Worm (Caenorhabditis elegans) whole organism, L4 larva: ENCODE results near the gene F01D5.3.

Experiments used
- F44E2.7 ChIP-seq: fragments of 200-800 bp; sonication (Bioruptor generic); IDR thresholded peaks from 2 replicates; pipeline ENCODE4 v2.1.2; 2022; ENCODE audit warnings: missing genetic modification characterization, missing compliant biosample characterization
- F49E8.2 ChIP-seq: sonication (generic microtip); optimal IDR thresholded peaks from 2 replicates; lab custom pipeline; 2016; ENCODE audit warnings: missing compliant biosample characterization, mild to moderate bottlenecking, missing genetic modification characterization, borderline replicate concordance
- R02D3.7 ChIP-seq: fragments of 150-350 bp; sonication (generic microtip); optimal IDR thresholded peaks from 3 replicates; lab custom pipeline; 2014; ENCODE audit warnings: missing biosample characterization, missing genetic modification characterization
- T20F7.1 ChIP-seq: fragments of 200-800 bp; sonication (Bioruptor generic); optimal IDR thresholded peaks from 2 replicates; lab custom pipeline; 2018; ENCODE audit warnings: mild to moderate bottlenecking, missing genetic modification characterization, missing compliant biosample characterization
- T26A8.4 ChIP-seq: fragments of 200-800 bp; sonication (Bioruptor generic); IDR thresholded peaks from 2 replicates; pipeline ENCODE4 v1.3.6; 2022; ENCODE audit warnings: missing genetic modification characterization, missing compliant biosample characterization
- Y105C5A.15 ChIP-seq: fragments of 200-800 bp; sonication (Bioruptor generic); IDR thresholded peaks from 2 replicates; pipeline ENCODE4 v1.3.6; 2022; ENCODE audit warnings: missing genetic modification characterization, missing compliant biosample characterization
- Y48G9A.11 ChIP-seq: fragments of 200-800 bp; sonication (Bioruptor generic); IDR thresholded peaks from 2 replicates; pipeline ENCODE4 v1.3.6; 2022; ENCODE audit warnings: missing genetic modification reagents, missing genetic modification characterization, missing compliant biosample characterization
- Y5F2A.4 ChIP-seq: fragments of 200-800 bp; sonication (Bioruptor generic); optimal IDR thresholded peaks from 2 replicates; lab custom pipeline; 2018; ENCODE audit warnings: mild to moderate bottlenecking, missing genetic modification characterization, missing compliant biosample characterization
- Y75B8A.6 ChIP-seq: fragments of 200-800 bp; sonication (Bioruptor generic); IDR thresholded peaks from 2 replicates; pipeline ENCODE4 v1.3.6; 2022; ENCODE audit warnings: missing genetic modification reagents, missing genetic modification characterization, missing compliant biosample characterization
- aha-1 ChIP-seq: fragments of 150-350 bp; peaks from one replicate; lab custom pipeline; 2014; ENCODE audit warnings: missing biosample characterization, missing genetic modification characterization
- aly-2 ChIP-seq: sonication (generic microtip); optimal IDR thresholded peaks from 2 replicates; lab custom pipeline; 2018; ENCODE audit warnings: missing biosample characterization, missing genetic modification characterization
- ceh-20 ChIP-seq: fragments of 200-800 bp; sonication (Bioruptor generic); IDR thresholded peaks from 2 replicates; pipeline ENCODE4 v1.3.6; 2022; ENCODE audit warnings: missing genetic modification reagents, missing genetic modification characterization, missing compliant biosample characterization
- ceh-28 ChIP-seq: fragments of 150-350 bp; optimal IDR thresholded peaks from 2 replicates; lab custom pipeline; 2014; ENCODE audit warnings: missing biosample characterization, missing genetic modification reagents, missing genetic modification characterization
- ceh-44 ChIP-seq: fragments of 200-800 bp; sonication (Bioruptor generic); IDR thresholded peaks from 2 replicates; pipeline ENCODE4 v1.3.6; 2022; ENCODE audit warnings: missing genetic modification reagents, missing genetic modification characterization, missing compliant biosample characterization
- ceh-82 ChIP-seq: sonication (generic microtip); optimal IDR thresholded peaks from 2 replicates; lab custom pipeline; 2017; ENCODE audit warnings: missing biosample characterization, missing genetic modification characterization
- ces-1 ChIP-seq: fragments of 150-350 bp; sonication (generic microtip); optimal IDR thresholded peaks from 4 replicates; lab custom pipeline; 2014; ENCODE audit warnings: missing biosample characterization, missing genetic modification reagents, missing genetic modification characterization
- cey-2 ChIP-seq: sonication (generic microtip); optimal IDR thresholded peaks from 3 replicates; lab custom pipeline; 2017; ENCODE audit warnings: missing genetic modification characterization, mild to moderate bottlenecking, missing compliant biosample characterization, antibody characterized with exemption, borderline replicate concordance; ENCODE audit not compliant: insufficient read depth
- ctbp-1 ChIP-seq: fragments of 200-800 bp; sonication (Bioruptor generic); IDR thresholded peaks from 2 replicates; pipeline ENCODE4 v1.3.6; 2022; ENCODE audit warnings: missing genetic modification reagents, missing genetic modification characterization, missing compliant biosample characterization
- daf-19 ChIP-seq: fragments of 200-800 bp; sonication (Bioruptor generic); conservative IDR thresholded peaks from 2 replicates; pipeline ENCODE4 v1.3.6; 2022; ENCODE audit warnings: missing genetic modification characterization, missing compliant biosample characterization
- dmd-8 ChIP-seq: fragments of 200-800 bp; sonication (Bioruptor generic); IDR thresholded peaks from 2 replicates; pipeline ENCODE4 v1.3.6; 2022; ENCODE audit warnings: missing genetic modification characterization, missing compliant biosample characterization
- duxl-1 ChIP-seq: sonication (generic microtip); optimal IDR thresholded peaks from 2 replicates; lab custom pipeline; 2016; ENCODE audit warnings: mild to moderate bottlenecking, missing genetic modification characterization, moderate library complexity, missing compliant biosample characterization; ENCODE audit not compliant: poor library complexity
- dve-1 ChIP-seq: sonication (generic microtip); optimal IDR thresholded peaks from 2 replicates; lab custom pipeline; 2017; ENCODE audit warnings: antibody characterized with exemption, mild to moderate bottlenecking, missing genetic modification characterization, missing compliant biosample characterization; ENCODE audit not compliant: insufficient read depth
- egl-43 ChIP-seq: fragments of 200-800 bp; sonication (Bioruptor generic); IDR thresholded peaks from 2 replicates; pipeline ENCODE4 v1.3.6; 2022; ENCODE audit warnings: missing genetic modification reagents, missing genetic modification characterization, missing compliant biosample characterization
- fkh-10 ChIP-seq: fragments of 150-350 bp; optimal IDR thresholded peaks from 2 replicates; lab custom pipeline; 2014; ENCODE audit warnings: missing biosample characterization, missing genetic modification reagents, missing genetic modification characterization
- gei-8 ChIP-seq: fragments of 200-800 bp; sonication (Bioruptor generic); optimal IDR thresholded peaks from 2 replicates; lab custom pipeline; 2018; ENCODE audit warnings: mild to moderate bottlenecking, missing genetic modification characterization, missing compliant biosample characterization
- hlh-11 ChIP-seq: fragments of 200-800 bp; sonication (Bioruptor generic); optimal IDR thresholded peaks from 2 replicates; lab custom pipeline; 2018; ENCODE audit warnings: mild to moderate bottlenecking, missing genetic modification characterization, missing compliant biosample characterization
- hlh-30 ChIP-seq: sonication (generic microtip); optimal IDR thresholded peaks from 2 replicates; lab custom pipeline; 2017; ENCODE audit warnings: antibody characterized with exemption, mild to moderate bottlenecking, missing genetic modification characterization, missing compliant biosample characterization; ENCODE audit not compliant: insufficient read depth
- lim-7 ChIP-seq: fragments of 200-800 bp; sonication (Bioruptor generic); IDR thresholded peaks from 2 replicates; pipeline ENCODE4 v1.3.6; 2022; ENCODE audit warnings: missing genetic modification characterization, missing compliant biosample characterization
- lin-1 ChIP-seq: fragments of 200-800 bp; sonication (Bioruptor generic); IDR thresholded peaks from 2 replicates; pipeline ENCODE4 v1.3.6; 2022; ENCODE audit warnings: missing genetic modification reagents, missing genetic modification characterization, missing compliant biosample characterization
- lin-15B ChIP-seq: fragments of 150-350 bp; sonication (generic microtip); optimal IDR thresholded peaks from 3 replicates; lab custom pipeline; 2014; ENCODE audit warnings: missing biosample characterization, missing genetic modification characterization
- lin-29 ChIP-seq: fragments of 200-800 bp; sonication (Bioruptor generic); IDR thresholded peaks from 2 replicates; pipeline ENCODE4 v1.3.6; 2022; ENCODE audit warnings: missing genetic modification reagents, missing genetic modification characterization, missing compliant biosample characterization
- lin-38 ChIP-seq: fragments of 200-800 bp; sonication (Bioruptor generic); IDR thresholded peaks from 2 replicates; pipeline ENCODE4 v1.3.6; 2022; ENCODE audit warnings: missing genetic modification reagents, missing genetic modification characterization, missing compliant biosample characterization
- mes-2 ChIP-seq: sonication (generic microtip); optimal IDR thresholded peaks from 2 replicates; lab custom pipeline; 2016; ENCODE audit warnings: missing genotype, mild to moderate bottlenecking, missing genetic modification characterization, missing compliant biosample characterization; ENCODE audit not compliant: poor library complexity, severe bottlenecking
- mxl-3 ChIP-seq: fragments of 200-800 bp; sonication (Bioruptor generic); optimal IDR thresholded peaks from 2 replicates; lab custom pipeline; 2018; ENCODE audit warnings: mild to moderate bottlenecking, missing genetic modification characterization, missing compliant biosample characterization
- nhr-10 ChIP-seq: fragments of 150-350 bp; optimal IDR thresholded peaks from 2 replicates; lab custom pipeline; 2014; ENCODE audit warnings: missing biosample characterization, missing genetic modification characterization
- nhr-102 ChIP-seq: sonication (generic microtip); optimal IDR thresholded peaks from 2 replicates; lab custom pipeline; 2016; ENCODE audit warnings: mild to moderate bottlenecking, missing genetic modification characterization, moderate library complexity, missing compliant biosample characterization
- nhr-111 ChIP-seq: fragments of 200-800 bp; sonication (Bioruptor generic); optimal IDR thresholded peaks from 2 replicates; lab custom pipeline; 2018; ENCODE audit warnings: mild to moderate bottlenecking, missing genetic modification characterization, missing compliant biosample characterization
- nhr-6 ChIP-seq: fragments of 150-350 bp; optimal IDR thresholded peaks from 2 replicates; lab custom pipeline; 2014; ENCODE audit warnings: missing biosample characterization, missing genetic modification characterization
- nhr-76 ChIP-seq: fragments of 150-350 bp; optimal IDR thresholded peaks from 2 replicates; lab custom pipeline; 2014; ENCODE audit warnings: missing biosample characterization, missing genetic modification characterization
- pha-4 ChIP-seq, 2 experiments: fragments of 150-350 bp in 1 of 2; fragments of 200-800 bp in 1 of 2; sonication (Bioruptor generic) in 1 of 2; IDR thresholded peaks in 1 of 2; optimal IDR thresholded peaks in 1 of 2; 2 replicates each; pipeline versions ENCODE4 v1.3.6 to Lab custom; 2014 to 2022; ENCODE audit warnings: missing genetic modification characterization in 2 of 2, missing genetic modification reagents in 2 of 2, missing biosample characterization in 1 of 2, missing compliant biosample characterization in 1 of 2
- php-3 ChIP-seq: fragments of 200-800 bp; sonication (Bioruptor generic); IDR thresholded peaks from 2 replicates; pipeline ENCODE4 v1.3.6; 2022; ENCODE audit warnings: missing genetic modification reagents, missing genetic modification characterization, missing compliant biosample characterization
- pqm-1 ChIP-seq: sonication (generic microtip); optimal IDR thresholded peaks from 2 replicates; lab custom pipeline; 2017; ENCODE audit warnings: missing biosample characterization, missing genetic modification characterization
- saeg-2 ChIP-seq: fragments of 200-800 bp; sonication (Bioruptor generic); IDR thresholded peaks from 2 replicates; pipeline ENCODE4 v1.3.6; 2022; ENCODE audit warnings: missing genetic modification reagents, missing genetic modification characterization, missing compliant biosample characterization
- sdz-12 ChIP-seq: fragments of 200-800 bp; sonication (Bioruptor generic); optimal IDR thresholded peaks from 2 replicates; lab custom pipeline; 2018; ENCODE audit warnings: mild to moderate bottlenecking, missing genetic modification characterization, missing compliant biosample characterization
- set-16 ChIP-seq: fragments of 200-800 bp; sonication (Bioruptor generic); IDR thresholded peaks from 2 replicates; pipeline ENCODE4 v1.3.6; 2022; ENCODE audit warnings: missing genetic modification reagents, missing genetic modification characterization, missing compliant biosample characterization
- snpc-1.2 ChIP-seq: fragments of 200-800 bp; sonication (Bioruptor generic); IDR thresholded peaks from 2 replicates; pipeline ENCODE4 v1.3.6; 2022; ENCODE audit warnings: missing genetic modification reagents, missing genetic modification characterization, missing compliant biosample characterization
- snpc-4 ChIP-seq: fragments of 150-350 bp; optimal IDR thresholded peaks from 2 replicates; lab custom pipeline; 2014; ENCODE audit warnings: missing biosample characterization, missing genetic modification characterization
- unc-130 ChIP-seq: sonication (generic microtip); optimal IDR thresholded peaks from 2 replicates; lab custom pipeline; 2016; ENCODE audit warnings: missing genetic modification reagents, missing genetic modification characterization, missing compliant biosample characterization
- unc-39 ChIP-seq: sonication (generic microtip); optimal IDR thresholded peaks from 2 replicates; lab custom pipeline; 2017; ENCODE audit warnings: missing biosample characterization, missing genetic modification characterization
- zfp-2 ChIP-seq: sonication (generic microtip); optimal IDR thresholded peaks from 2 replicates; lab custom pipeline; 2016; ENCODE audit warnings: mild to moderate bottlenecking, missing genetic modification characterization, missing compliant biosample characterization
- ztf-7 ChIP-seq: fragments of 150-350 bp; optimal IDR thresholded peaks from 2 replicates; lab custom pipeline; 2014; ENCODE audit warnings: missing biosample characterization, missing genetic modification characterization

The F01D5.3 gene

ce11 chrII:13954077-13954476, 45.9 kb downstream of the F01D5.3 start (continued):
- TF ChIP-seq lim-7 (GFP tag; lab: Robert Waterston, UW) (no peak), ces-1 (GFP tag; lab: Kevin White, UChicago) (no peak), F44E2.7 (GFP tag; lab: Robert Waterston, UW) (no peak), cey-2 (tag; lab: Kevin White, UChicago) (peak; percentile 46), T20F7.1 (GFP tag; lab: Kevin White, UChicago) (no peak), ceh-20 (GFP tag; lab: Robert Waterston, UW) (no peak), ctbp-1 (GFP tag; lab: Robert Waterston, UW) (no peak), ceh-44 (GFP tag; lab: Robert Waterston, UW) (no peak), nhr-6 (peak; percentile 85), lin-1 (peak; percentile 51; the same call in 1 of the 2 replicates), mxl-3 (GFP tag; lab: Kevin White, UChicago) (peak; percentile 39), R02D3.7 (tag; lab: Kevin White, UChicago) (no peak), ztf-7 (tag; lab: Kevin White, UChicago) (peak; percentile 99), zfp-2 (tag; lab: Kevin White, UChicago) (no peak), lin-38 (GFP tag; lab: Robert Waterston, UW) (no peak), duxl-1 (tag; lab: Kevin White, UChicago) (no peak), aly-2 (tag; lab: Kevin White, UChicago) (no peak), mes-2 (peak; percentile 49), Y75B8A.6 (GFP tag; lab: Robert Waterston, UW) (no peak), ceh-28 (tag; lab: Kevin White, UChicago) (no peak), nhr-102 (tag; lab: Kevin White, UChicago) (peak; percentile 51), unc-39 (no peak), hlh-30 (tag; lab: Kevin White, UChicago) (peak; percentile 82), ceh-82 (no peak), hlh-11 (peak; percentile 85), Y48G9A.11 (GFP tag; lab: Robert Waterston, UW) (no peak), nhr-111 (no peak), Y5F2A.4 (no peak), sdz-12 (GFP tag; lab: Kevin White, UChicago) (no peak), dmd-8 (no peak), dve-1 (tag; lab: Kevin White, UChicago) (peak; percentile 91), php-3 (GFP tag; lab: Robert Waterston, UW) (peak; percentile 47; the same call in 1 of the 2 replicates), snpc-4 (tag; lab: Kevin White, UChicago) (no peak), saeg-2 (GFP tag; lab: Robert Waterston, UW) (no peak), nhr-10 (no peak), lin-29 (GFP tag; lab: Robert Waterston, UW) (no peak), daf-19 (GFP tag; lab: Robert Waterston, UW) (no peak), egl-43 (no peak), F49E8.2 (tag; lab: Kevin White, UChicago) (no peak), T26A8.4 (GFP tag; lab: Robert Waterston, UW) (0 out of 2 replicates have a peak, but pooled peaks have one; percentile 25), set-16 (GFP tag; lab: Robert Waterston, UW) (peak; percentile 11; the same call in 1 of the 2 replicates), pha-4 (GFP tag; IDR thresholded peaks at IDR 0.05; lab: Robert Waterston, UW) (no peak; the same call in 1 of the 2 replicates), pha-4 (tag; optimal IDR thresholded peaks at IDR 0.05; lab: Kevin White, UChicago) (no peak), unc-130 (GFP tag; lab: Kevin White, UChicago) (no peak), fkh-10 (GFP tag; lab: Kevin White, UChicago) (no peak), gei-8 (no peak), pqm-1 (tag; lab: Kevin White, UChicago) (peak; percentile 79), nhr-76 (no peak), snpc-1.2 (no peak), Y105C5A.15 (GFP tag; lab: Robert Waterston, UW) (no peak), lin-15B (no peak), aha-1 (tag; lab: Kevin White, UChicago) (peak; percentile 63)
